Fruit fly (Drosophila melanogaster): ENCODE results near the gene CG1523.

- TF ChIP-seq CG4617 (GFP tag; optimal IDR thresholded peaks at IDR 0.05; ENCODE audit: borderline replicate concordance) (no peak), ro (GFP tag; IDR thresholded peaks at IDR 0.05) (no peak), Meics (GFP tag; optimal IDR thresholded peaks at IDR 0.05) (no peak), Sox102F (GFP tag; optimal IDR thresholded peaks at IDR 0.05) (no peak), Xbp1 (GFP tag; optimal IDR thresholded peaks at IDR 0.05) (no peak), E2f1 (GFP tag; IDR thresholded peaks at IDR 0.05) (no peak), CG4282 (GFP tag; optimal IDR thresholded peaks at IDR 0.05) (no peak), ato (GFP tag; IDR thresholded peaks at IDR 0.05; ENCODE audit: partially characterized antibody) (no peak)
Observed at dm6 chr3R:28842431-28842830, 23.0 kb upstream of the CG1523 start.
